Worm (Caenorhabditis elegans) whole organism, L4 larva: ENCODE measurements around the gene T02H6.4.
A peak's percentile ranks its signal among the peaks of the same experiment; 100 is the strongest.

Experiments
- D1046.2 ChIP-seq: fragments of 200-800 bp; sonication (Bioruptor generic); IDR thresholded peaks from 2 replicates; pipeline ENCODE4 v1.3.6; 2022; ENCODE audit warnings: missing genetic modification characterization, missing compliant biosample characterization
- F26F4.8 ChIP-seq: fragments of 200-800 bp; sonication (Bioruptor generic); conservative IDR thresholded peaks from 2 replicates; pipeline ENCODE4 v1.3.6; 2022; ENCODE audit warnings: missing genetic modification characterization, missing compliant biosample characterization
- F37D6.2 ChIP-seq: sonication (generic microtip); optimal IDR thresholded peaks from 2 replicates; lab custom pipeline; 2016; ENCODE audit warnings: mild to moderate bottlenecking, missing genetic modification characterization, missing compliant biosample characterization
- F44E2.7 ChIP-seq: fragments of 200-800 bp; sonication (Bioruptor generic); IDR thresholded peaks from 2 replicates; pipeline ENCODE4 v2.1.2; 2022; ENCODE audit warnings: missing genetic modification characterization, missing compliant biosample characterization
- F49E8.2 ChIP-seq: sonication (generic microtip); optimal IDR thresholded peaks from 2 replicates; lab custom pipeline; 2016; ENCODE audit warnings: missing compliant biosample characterization, mild to moderate bottlenecking, missing genetic modification characterization, borderline replicate concordance
- T26A8.4 ChIP-seq: fragments of 200-800 bp; sonication (Bioruptor generic); IDR thresholded peaks from 2 replicates; pipeline ENCODE4 v1.3.6; 2022; ENCODE audit warnings: missing genetic modification characterization, missing compliant biosample characterization
- Y105C5A.15 ChIP-seq: fragments of 200-800 bp; sonication (Bioruptor generic); IDR thresholded peaks from 2 replicates; pipeline ENCODE4 v1.3.6; 2022; ENCODE audit warnings: missing genetic modification characterization, missing compliant biosample characterization
- Y48G9A.11 ChIP-seq: fragments of 200-800 bp; sonication (Bioruptor generic); IDR thresholded peaks from 2 replicates; pipeline ENCODE4 v1.3.6; 2022; ENCODE audit warnings: missing genetic modification reagents, missing genetic modification characterization, missing compliant biosample characterization
- Y75B8A.6 ChIP-seq: fragments of 200-800 bp; sonication (Bioruptor generic); IDR thresholded peaks from 2 replicates; pipeline ENCODE4 v1.3.6; 2022; ENCODE audit warnings: missing genetic modification reagents, missing genetic modification characterization, missing compliant biosample characterization
- arid-1 ChIP-seq: fragments of 200-800 bp; sonication (Bioruptor generic); conservative IDR thresholded peaks from 2 replicates; pipeline ENCODE4 v1.3.6; 2022; ENCODE audit warnings: missing genetic modification reagents, missing genetic modification characterization, missing compliant biosample characterization
- ceh-44 ChIP-seq: fragments of 200-800 bp; sonication (Bioruptor generic); IDR thresholded peaks from 2 replicates; pipeline ENCODE4 v1.3.6; 2022; ENCODE audit warnings: missing genetic modification reagents, missing genetic modification characterization, missing compliant biosample characterization
- ceh-62 ChIP-seq: sonication (generic microtip); optimal IDR thresholded peaks from 2 replicates; lab custom pipeline; 2017; ENCODE audit warnings: missing biosample characterization, missing genetic modification characterization
- dmd-6 ChIP-seq: fragments of 200-800 bp; sonication (Bioruptor generic); IDR thresholded peaks from 2 replicates; pipeline ENCODE4 v1.3.6; 2022; ENCODE audit warnings: missing genetic modification reagents, missing genetic modification characterization, missing compliant biosample characterization
- dmd-8 ChIP-seq: fragments of 200-800 bp; sonication (Bioruptor generic); IDR thresholded peaks from 2 replicates; pipeline ENCODE4 v1.3.6; 2022; ENCODE audit warnings: missing genetic modification characterization, missing compliant biosample characterization
- dmd-9 ChIP-seq: fragments of 200-800 bp; sonication (Bioruptor generic); IDR thresholded peaks from 2 replicates; pipeline ENCODE4 v1.3.6; 2022; ENCODE audit warnings: missing genetic modification reagents, missing genetic modification characterization, missing compliant biosample characterization
- egl-43 ChIP-seq: fragments of 200-800 bp; sonication (Bioruptor generic); IDR thresholded peaks from 2 replicates; pipeline ENCODE4 v1.3.6; 2022; ENCODE audit warnings: missing genetic modification reagents, missing genetic modification characterization, missing compliant biosample characterization
- gei-8 ChIP-seq: fragments of 200-800 bp; sonication (Bioruptor generic); optimal IDR thresholded peaks from 2 replicates; lab custom pipeline; 2018; ENCODE audit warnings: mild to moderate bottlenecking, missing genetic modification characterization, missing compliant biosample characterization
- lim-7 ChIP-seq: fragments of 200-800 bp; sonication (Bioruptor generic); IDR thresholded peaks from 2 replicates; pipeline ENCODE4 v1.3.6; 2022; ENCODE audit warnings: missing genetic modification characterization, missing compliant biosample characterization
- lin-1 ChIP-seq: fragments of 200-800 bp; sonication (Bioruptor generic); IDR thresholded peaks from 2 replicates; pipeline ENCODE4 v1.3.6; 2022; ENCODE audit warnings: missing genetic modification reagents, missing genetic modification characterization, missing compliant biosample characterization
- madf-5 ChIP-seq, 2 experiments: fragments of 200-800 bp; sonication (Bioruptor generic); IDR thresholded peaks; 2 replicates each; pipeline ENCODE4 v1.3.6; 2022; ENCODE audit warnings: missing compliant biosample characterization in 2 of 2, missing genetic modification characterization in 2 of 2
- madf-9 ChIP-seq: fragments of 200-800 bp; sonication (Bioruptor generic); conservative IDR thresholded peaks from 2 replicates; pipeline ENCODE4 v1.3.6; 2022; ENCODE audit warnings: missing genetic modification reagents, missing genetic modification characterization, missing compliant biosample characterization
- mdt-29 ChIP-seq: fragments of 200-800 bp; sonication (Bioruptor generic); IDR thresholded peaks from 2 replicates; pipeline ENCODE4 v1.3.6; 2022; ENCODE audit warnings: missing genetic modification reagents, missing genetic modification characterization, missing compliant biosample characterization
- mxl-2 ChIP-seq: fragments of 200-800 bp; sonication (Bioruptor generic); conservative IDR thresholded peaks from 2 replicates; pipeline ENCODE4 v1.3.6; 2022; ENCODE audit warnings: missing genetic modification reagents, missing genetic modification characterization, missing compliant biosample characterization
- mxl-3 ChIP-seq: fragments of 200-800 bp; sonication (Bioruptor generic); optimal IDR thresholded peaks from 2 replicates; lab custom pipeline; 2018; ENCODE audit warnings: mild to moderate bottlenecking, missing genetic modification characterization, missing compliant biosample characterization
- nhr-10 ChIP-seq: fragments of 150-350 bp; optimal IDR thresholded peaks from 2 replicates; lab custom pipeline; 2014; ENCODE audit warnings: missing biosample characterization, missing genetic modification characterization
- nhr-111 ChIP-seq: fragments of 200-800 bp; sonication (Bioruptor generic); optimal IDR thresholded peaks from 2 replicates; lab custom pipeline; 2018; ENCODE audit warnings: mild to moderate bottlenecking, missing genetic modification characterization, missing compliant biosample characterization
- nhr-42 ChIP-seq: fragments of 200-800 bp; sonication (Bioruptor generic); IDR thresholded peaks from 2 replicates; pipeline ENCODE4 v1.3.6; 2022; ENCODE audit warnings: missing genetic modification characterization, missing compliant biosample characterization
- php-3 ChIP-seq: fragments of 200-800 bp; sonication (Bioruptor generic); IDR thresholded peaks from 2 replicates; pipeline ENCODE4 v1.3.6; 2022; ENCODE audit warnings: missing genetic modification reagents, missing genetic modification characterization, missing compliant biosample characterization
- set-16 ChIP-seq: fragments of 200-800 bp; sonication (Bioruptor generic); IDR thresholded peaks from 2 replicates; pipeline ENCODE4 v1.3.6; 2022; ENCODE audit warnings: missing genetic modification reagents, missing genetic modification characterization, missing compliant biosample characterization
- snpc-1.2 ChIP-seq: fragments of 200-800 bp; sonication (Bioruptor generic); IDR thresholded peaks from 2 replicates; pipeline ENCODE4 v1.3.6; 2022; ENCODE audit warnings: missing genetic modification reagents, missing genetic modification characterization, missing compliant biosample characterization
- tag-97 ChIP-seq: fragments of 200-800 bp; sonication (Bioruptor generic); IDR thresholded peaks from 2 replicates; pipeline ENCODE4 v1.3.6; 2022; ENCODE audit warnings: missing genetic modification characterization, missing compliant biosample characterization
- tra-1 ChIP-seq: fragments of 200-800 bp; sonication (Bioruptor generic); IDR thresholded peaks from 2 replicates; pipeline ENCODE4 v1.3.6; 2022; ENCODE audit warnings: missing genetic modification reagents, missing genetic modification characterization, missing compliant biosample characterization
- vab-7 ChIP-seq: fragments of 200-800 bp; sonication (Bioruptor generic); IDR thresholded peaks from 2 replicates; pipeline ENCODE4 v1.3.6; 2022; ENCODE audit warnings: missing genetic modification reagents, missing genetic modification characterization, missing compliant biosample characterization
- zfp-3 ChIP-seq: fragments of 200-800 bp; sonication (Bioruptor generic); conservative IDR thresholded peaks from 2 replicates; pipeline ENCODE4 v1.3.6; 2022; ENCODE audit warnings: missing genetic modification reagents, missing genetic modification characterization, missing compliant biosample characterization
- zip-11 ChIP-seq: fragments of 200-800 bp; sonication (Bioruptor generic); IDR thresholded peaks from 2 replicates; pipeline ENCODE4 v1.3.6; 2022; ENCODE audit warnings: missing genetic modification characterization, missing compliant biosample characterization

The T02H6.4 gene

DNA sequence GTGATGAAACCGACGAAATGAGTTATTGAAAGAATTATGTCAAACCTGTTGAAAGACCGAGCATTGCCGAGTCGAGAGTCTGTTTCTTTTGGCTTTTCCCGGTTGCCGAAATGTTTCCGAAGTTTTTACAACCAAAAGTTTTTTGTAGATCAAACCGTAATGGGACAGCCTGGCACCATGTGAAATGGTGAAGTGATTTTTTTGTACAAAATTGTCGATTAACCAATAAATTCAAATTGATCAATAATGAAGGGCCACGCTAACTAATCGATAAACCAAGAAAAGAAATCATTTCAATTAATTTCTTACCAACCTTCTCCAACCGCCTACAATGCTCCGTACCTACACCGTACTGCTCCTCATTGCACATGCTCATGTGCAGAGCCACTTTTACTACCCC, 1.7 kb downstream of the T02H6.4 start, which contains the start of gene T02H6.3:
TSS of gene T02H6.3 (plus strand) at position 301 of the 400 bp plus-strand sequence.
- no peak for TF ChIP-seq gei-8
- no peak for TF ChIP-seq madf-9 (GFP tag; lab: Robert Waterston, UW)
- no peak for TF ChIP-seq mxl-2 (GFP tag; lab: Robert Waterston, UW)
- TF ChIP-seq nhr-111 (GFP tag; lab: Kevin White, UChicago): no peak
- no peak for TF ChIP-seq tra-1
- TF ChIP-seq dmd-6 (GFP tag; lab: Robert Waterston, UW): no peak
- no peak for TF ChIP-seq zip-11
- no peak for TF ChIP-seq snpc-1.2 (GFP tag; lab: Robert Waterston, UW)
- TF ChIP-seq nhr-10 (tag; lab: Kevin White, UChicago): no peak
- TF ChIP-seq lin-1 (GFP tag; lab: Robert Waterston, UW): no peak
- no peak for TF ChIP-seq F49E8.2 (tag; lab: Kevin White, UChicago)
- no peak for TF ChIP-seq F37D6.2 (tag; lab: Kevin White, UChicago)
- no peak for TF ChIP-seq Y75B8A.6 (GFP tag; lab: Robert Waterston, UW)
- no peak for TF ChIP-seq ceh-62 (tag; lab: Kevin White, UChicago)
- no peak for TF ChIP-seq mxl-3 (GFP tag; lab: Kevin White, UChicago)

ce11 chrII:695079-695478, 5.2 kb downstream of the T02H6.4 start:
- TF ChIP-seq dmd-9 (GFP tag; lab: Robert Waterston, UW) (peak; percentile 65; the same call in 1 of the 2 replicates), dmd-8 (GFP tag; lab: Robert Waterston, UW) (peak; percentile 86; the same call in 1 of the 2 replicates), snpc-1.2 (GFP tag; lab: Robert Waterston, UW) (0 out of 2 replicates have a peak, but pooled peaks have one; percentile 54), mxl-2 (GFP tag; lab: Robert Waterston, UW) (0 out of 2 replicates have a peak, but pooled peaks have one; percentile 47), ceh-44 (GFP tag; lab: Robert Waterston, UW) (peak; percentile 52; the same call in 1 of the 2 replicates), F26F4.8 (GFP tag; lab: Robert Waterston, UW) (0 out of 2 replicates have a peak, but pooled peaks have one; percentile 63), lin-1 (GFP tag; lab: Robert Waterston, UW) (0 out of 2 replicates have a peak, but pooled peaks have one; percentile 35), arid-1 (0 out of 2 replicates have a peak, but pooled peaks have one; percentile 19), madf-5 (GFP tag; IDR thresholded peaks at IDR 0.05; lab: Robert Waterston, UW) (peak; percentile 70 to 92; a peak in 3 of 4 replicates), set-16 (GFP tag; lab: Robert Waterston, UW) (peak; percentile 66), D1046.2 (0 out of 2 replicates have a peak, but pooled peaks have one; percentile 54), php-3 (GFP tag; lab: Robert Waterston, UW) (peak; percentile 50), madf-9 (GFP tag; lab: Robert Waterston, UW) (peak; percentile 49; the same call in 1 of the 2 replicates), F44E2.7 (GFP tag; lab: Robert Waterston, UW) (peak; percentile 89; the same call in 1 of the 2 replicates), egl-43 (GFP tag; lab: Robert Waterston, UW) (peak; percentile 86), tag-97 (peak; percentile 74; the same call in 1 of the 2 replicates), mdt-29 (GFP tag; lab: Robert Waterston, UW) (peak; percentile 68; the same call in 1 of the 2 replicates), lim-7 (GFP tag; lab: Robert Waterston, UW) (peak; percentile 73), vab-7 (GFP tag; lab: Robert Waterston, UW) (peak; percentile 36; the same call in 1 of the 2 replicates)

DNA sequence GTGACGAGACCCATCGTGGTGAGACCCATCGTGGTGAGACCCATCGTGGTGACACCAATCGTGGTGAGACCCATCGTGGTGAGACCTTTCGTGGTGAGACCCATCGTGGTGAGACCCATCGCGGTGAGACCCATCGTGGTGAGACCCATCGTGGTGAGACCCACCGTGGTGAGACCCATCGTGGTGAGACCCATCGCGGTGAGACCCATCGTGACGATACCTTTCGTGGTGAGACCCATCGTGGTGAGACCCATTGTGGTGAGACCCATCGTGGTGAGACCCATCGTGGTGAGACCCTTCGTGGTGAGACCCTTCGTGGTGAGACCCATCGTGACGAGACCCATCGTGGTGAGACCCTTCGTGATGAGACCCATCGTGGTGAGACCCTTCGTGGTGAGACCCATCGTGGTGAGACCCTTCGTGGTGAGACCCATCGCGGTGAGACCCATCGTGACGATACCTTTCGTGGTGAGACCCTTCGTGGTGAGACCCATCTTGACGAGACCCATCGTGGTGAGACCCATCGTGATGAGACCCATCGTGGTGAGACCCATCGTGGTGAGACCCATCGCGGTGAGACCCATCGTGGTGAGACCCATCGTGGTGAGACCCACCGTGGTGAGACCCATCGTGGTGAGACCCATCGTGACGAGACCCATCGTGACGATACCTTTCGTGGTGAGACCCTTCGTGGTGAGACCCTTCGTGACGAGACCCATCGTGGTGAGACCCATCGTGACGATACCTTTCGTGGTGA, 7.1 kb downstream of the T02H6.4 start:
- TF ChIP-seq D1046.2 (peak; percentile 77; the same call in 1 of the 2 replicates), madf-5 (GFP tag; IDR thresholded peaks at IDR 0.05; lab: Robert Waterston, UW) (peak; percentile 81 to 89; a peak in 3 of 4 replicates), madf-9 (GFP tag; lab: Robert Waterston, UW) (peak; percentile 69), dmd-8 (GFP tag; lab: Robert Waterston, UW) (peak; percentile 73; the same call in 1 of the 2 replicates), mdt-29 (GFP tag; lab: Robert Waterston, UW) (peak; percentile 55; the same call in 1 of the 2 replicates), snpc-1.2 (GFP tag; lab: Robert Waterston, UW) (0 out of 2 replicates have a peak, but pooled peaks have one; percentile 36), zfp-3 (GFP tag; lab: Robert Waterston, UW) (0 out of 2 replicates have a peak, but pooled peaks have one; percentile 20), tra-1 (0 out of 2 replicates have a peak, but pooled peaks have one; percentile 7), T26A8.4 (GFP tag; lab: Robert Waterston, UW) (peak; percentile 53; the same call in 1 of the 2 replicates), ceh-44 (GFP tag; lab: Robert Waterston, UW) (peak; percentile 63; the same call in 1 of the 2 replicates), F26F4.8 (GFP tag; lab: Robert Waterston, UW) (peak; percentile 85; the same call in 1 of the 2 replicates), mxl-2 (GFP tag; lab: Robert Waterston, UW) (peak; percentile 50; the same call in 1 of the 2 replicates), set-16 (GFP tag; lab: Robert Waterston, UW) (peak; percentile 91), Y75B8A.6 (GFP tag; lab: Robert Waterston, UW) (peak; percentile 59; the same call in 1 of the 2 replicates), Y48G9A.11 (GFP tag; lab: Robert Waterston, UW) (peak; percentile 17; the same call in 1 of the 2 replicates), lim-7 (GFP tag; lab: Robert Waterston, UW) (peak; percentile 87), Y105C5A.15 (GFP tag; lab: Robert Waterston, UW) (peak; percentile 77; the same call in 1 of the 2 replicates), egl-43 (GFP tag; lab: Robert Waterston, UW) (peak; percentile 75), arid-1 (peak; percentile 54; the same call in 1 of the 2 replicates), dmd-6 (GFP tag; lab: Robert Waterston, UW) (peak; percentile 16; the same call in 1 of the 2 replicates), nhr-42 (GFP tag; lab: Robert Waterston, UW) (peak; percentile 64; the same call in 1 of the 2 replicates), F44E2.7 (GFP tag; lab: Robert Waterston, UW) (peak; percentile 83)
- TF ChIP-seq, all 104 proteins: peak for 22; not testable (repeated sequence) for 82
